Fruit fly (Drosophila melanogaster): ENCODE results near the gene CG43232.

The CG43232 gene

DNA sequence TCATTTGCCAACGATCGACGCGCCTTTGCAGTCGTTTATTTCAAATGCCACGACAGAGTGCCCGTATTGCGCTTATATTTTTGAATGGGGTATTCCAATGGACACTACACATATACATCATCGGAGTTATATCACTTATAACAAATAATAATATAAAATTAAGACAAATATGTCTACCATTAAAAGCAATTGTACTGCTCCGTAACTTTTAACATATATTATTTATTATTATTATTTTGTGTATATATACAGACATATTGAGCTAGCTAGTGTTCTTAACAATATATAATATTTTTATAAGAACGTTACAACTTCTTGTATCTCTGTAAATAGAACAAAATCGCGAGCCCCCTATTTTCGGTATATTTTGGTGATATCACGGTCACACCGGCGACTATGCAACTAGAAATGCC is 32.1 kb downstream of the CG43232 start, which contains the start of the genes sip2 and Coprox:
TSS of gene sip2 (minus strand) at position 53 of the 413 bp plus-strand sequence.
TSS of gene Coprox (plus strand) at position 400 of the 413 bp plus-strand sequence.
- TF ChIP-seq CG33017 (tag; optimal IDR thresholded peaks at IDR 0.05) (peak; percentile 79), tj (GFP tag; optimal IDR thresholded peaks at IDR 0.05) (peak; percentile 52), CG7101 (tag; optimal IDR thresholded peaks at IDR 0.05) (peak; percentile 85), cic (GFP tag; optimal IDR thresholded peaks at IDR 0.05) (no peak), CG11617 (GFP tag; optimal IDR thresholded peaks at IDR 0.05) (peak; percentile 67), Clk (GFP tag; optimal IDR thresholded peaks at IDR 0.05) (no peak), CG7045 (GFP tag; optimal IDR thresholded peaks at IDR 0.05) (peak; percentile 58), CG14711 (tag; optimal IDR thresholded peaks at IDR 0.05) (peak; percentile 75), bab1 (GFP tag; optimal IDR thresholded peaks at IDR 0.05) (peak; percentile 58), CG12768 (GFP tag; optimal IDR thresholded peaks at IDR 0.05) (peak; percentile 26), kay (GFP tag; ENCODE audit: borderline replicate concordance) (no peak), Crg-1 (GFP tag; optimal IDR thresholded peaks at IDR 0.05) (no peak), ovo (GFP tag; optimal IDR thresholded peaks at IDR 0.05) (peak; percentile 5), CG1620 (GFP tag; optimal IDR thresholded peaks at IDR 0.05) (no peak), Mnt (GFP tag; optimal IDR thresholded peaks at IDR 0.05) (peak; percentile 7), pad (GFP tag; optimal IDR thresholded peaks at IDR 0.05) (peak; percentile 49), cnc (optimal IDR thresholded peaks at IDR 0.05) (no peak), Hr96 (GFP tag; optimal IDR thresholded peaks at IDR 0.05) (no peak), CG5204 (GFP tag; optimal IDR thresholded peaks at IDR 0.05) (no peak), toe (GFP tag; optimal IDR thresholded peaks at IDR 0.05) (no peak)

DNA sequence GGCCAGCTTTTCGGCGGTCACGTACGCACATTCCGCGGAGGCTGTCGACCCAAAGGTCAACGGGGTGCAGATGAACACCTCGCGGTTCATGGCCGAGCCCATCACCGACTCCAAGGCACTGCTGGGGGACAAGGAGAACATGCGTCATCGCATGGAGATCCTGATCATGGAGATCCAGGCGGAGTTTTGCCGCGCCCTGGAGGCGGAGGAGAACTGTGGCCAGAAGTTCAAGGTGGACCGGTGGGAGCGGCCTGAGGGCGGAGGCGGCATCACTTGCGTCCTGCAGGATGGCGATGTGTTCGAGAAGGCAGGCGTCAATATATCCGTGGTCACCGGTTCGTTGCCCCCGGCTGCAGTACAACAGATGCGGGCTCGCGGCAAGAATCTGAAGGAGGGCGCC is 32.7 kb downstream of the CG43232 start:
- no peak for TF ChIP-seq CG7045 (GFP tag; optimal IDR thresholded peaks at IDR 0.05)
- no peak for TF ChIP-seq Crg-1 (GFP tag; optimal IDR thresholded peaks at IDR 0.05)
- TF ChIP-seq CG12768 (GFP tag; optimal IDR thresholded peaks at IDR 0.05): no peak
- TF ChIP-seq tj (GFP tag; optimal IDR thresholded peaks at IDR 0.05): no peak
- TF ChIP-seq Mnt (GFP tag; optimal IDR thresholded peaks at IDR 0.05): no peak
- no peak for TF ChIP-seq CG11617 (GFP tag; optimal IDR thresholded peaks at IDR 0.05)
- TF ChIP-seq cnc (optimal IDR thresholded peaks at IDR 0.05): no peak
- TF ChIP-seq bab1 (GFP tag; optimal IDR thresholded peaks at IDR 0.05): no peak
- TF ChIP-seq CG5204 (GFP tag; optimal IDR thresholded peaks at IDR 0.05): no peak
- no peak for TF ChIP-seq cic (GFP tag; optimal IDR thresholded peaks at IDR 0.05)
- no peak for TF ChIP-seq ovo (GFP tag; optimal IDR thresholded peaks at IDR 0.05)

DNA sequence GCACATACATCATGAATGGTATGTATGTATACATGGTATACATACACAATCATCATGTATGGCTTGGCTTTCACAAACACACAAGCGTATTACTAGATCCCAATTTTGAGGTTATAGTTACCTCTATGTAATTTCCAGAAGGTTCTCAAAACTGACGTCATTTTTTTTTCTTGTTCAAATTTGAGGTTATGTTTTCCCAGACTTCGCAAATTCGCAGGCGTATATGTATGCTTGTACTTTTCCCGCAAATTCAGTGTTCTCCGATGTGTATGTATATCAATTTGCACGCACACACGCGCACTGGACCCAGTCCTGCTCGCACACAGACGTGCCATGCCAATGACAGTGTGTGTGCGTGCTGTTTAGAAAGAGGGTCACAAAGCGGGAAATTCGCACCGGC is 34.4 kb downstream of the CG43232 start:
- TF ChIP-seq ovo (GFP tag; optimal IDR thresholded peaks at IDR 0.05) (no peak), tj (GFP tag; optimal IDR thresholded peaks at IDR 0.05) (peak; percentile 4)

DNA sequence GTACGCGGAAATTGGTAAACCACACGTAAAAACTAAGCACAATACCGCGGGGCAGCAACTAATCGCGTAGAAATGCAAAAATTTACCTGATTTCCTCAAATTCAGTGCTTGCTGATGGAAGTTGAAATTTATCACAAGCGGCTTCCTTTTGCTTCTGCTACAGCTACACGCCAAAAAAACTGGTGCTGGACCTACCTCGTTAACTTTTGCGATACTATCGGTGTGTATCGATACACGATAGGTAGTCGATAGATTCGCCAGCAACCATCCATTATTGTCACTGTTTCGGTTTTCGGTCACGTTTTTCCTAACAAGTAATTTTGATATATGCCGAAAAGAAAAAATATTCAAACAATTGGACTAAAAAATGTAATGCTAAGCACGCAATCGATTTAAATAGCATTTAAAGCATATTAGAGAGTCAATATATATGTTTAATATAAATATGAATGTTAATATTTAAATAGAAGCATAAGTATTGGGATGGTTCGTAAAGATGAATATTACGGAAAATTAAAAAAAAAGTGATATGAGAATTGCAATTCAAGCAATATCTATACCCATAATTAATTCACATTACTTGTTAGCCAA is 35.6 kb downstream of the CG43232 start, which contains the start of gene Sumo:
TSS of gene Sumo (minus strand) at position 223 of the 591 bp plus-strand sequence.
- peak; percentile 37 for TF ChIP-seq Mnt (GFP tag; optimal IDR thresholded peaks at IDR 0.05)
- peak; percentile 14 for TF ChIP-seq Clk (GFP tag; optimal IDR thresholded peaks at IDR 0.05)
- no peak for TF ChIP-seq CG5204 (GFP tag; optimal IDR thresholded peaks at IDR 0.05)
- TF ChIP-seq Hr96 (GFP tag; optimal IDR thresholded peaks at IDR 0.05): peak; percentile 72
- TF ChIP-seq bab1 (GFP tag; optimal IDR thresholded peaks at IDR 0.05): peak; percentile 11
- peak; percentile 22 for TF ChIP-seq pad (GFP tag; optimal IDR thresholded peaks at IDR 0.05)

DNA sequence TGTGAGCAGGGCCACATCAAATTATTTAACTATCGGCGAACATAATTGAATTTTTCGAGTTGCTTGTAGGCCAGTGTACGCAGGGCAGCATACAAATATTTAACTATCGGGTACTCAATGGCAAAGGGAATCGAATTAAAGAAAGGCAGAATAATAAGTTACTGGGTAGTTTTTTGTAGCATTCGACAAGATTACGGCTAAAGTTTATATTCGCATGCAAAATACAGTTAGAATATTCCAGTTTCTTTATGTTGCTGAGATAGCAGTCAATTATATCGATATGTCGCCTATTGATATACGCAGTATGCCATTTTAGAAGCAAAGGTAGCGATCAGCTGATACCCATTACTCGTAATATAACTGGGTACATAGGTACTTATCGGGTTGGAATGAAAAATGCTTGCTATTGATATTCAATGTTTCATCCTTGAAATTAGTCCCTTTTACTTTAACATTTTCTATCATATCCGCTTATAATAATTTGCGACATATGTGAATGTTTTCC is 36.1 kb downstream of the CG43232 start:
- TF ChIP-seq CG7045 (GFP tag; optimal IDR thresholded peaks at IDR 0.05) (no peak), toe (GFP tag; optimal IDR thresholded peaks at IDR 0.05) (no peak), bab1 (GFP tag; optimal IDR thresholded peaks at IDR 0.05) (peak; percentile 29), Mnt (GFP tag; optimal IDR thresholded peaks at IDR 0.05) (no peak), Hr96 (GFP tag; optimal IDR thresholded peaks at IDR 0.05) (no peak), CG7101 (tag; optimal IDR thresholded peaks at IDR 0.05) (peak; percentile 28), CG11617 (GFP tag; optimal IDR thresholded peaks at IDR 0.05) (peak; percentile 51), CG14711 (tag; optimal IDR thresholded peaks at IDR 0.05) (peak; percentile 2), CG33017 (tag; optimal IDR thresholded peaks at IDR 0.05) (peak; percentile 24), tj (GFP tag; optimal IDR thresholded peaks at IDR 0.05) (peak; percentile 36), pad (GFP tag; optimal IDR thresholded peaks at IDR 0.05) (peak; percentile 40)

DNA sequence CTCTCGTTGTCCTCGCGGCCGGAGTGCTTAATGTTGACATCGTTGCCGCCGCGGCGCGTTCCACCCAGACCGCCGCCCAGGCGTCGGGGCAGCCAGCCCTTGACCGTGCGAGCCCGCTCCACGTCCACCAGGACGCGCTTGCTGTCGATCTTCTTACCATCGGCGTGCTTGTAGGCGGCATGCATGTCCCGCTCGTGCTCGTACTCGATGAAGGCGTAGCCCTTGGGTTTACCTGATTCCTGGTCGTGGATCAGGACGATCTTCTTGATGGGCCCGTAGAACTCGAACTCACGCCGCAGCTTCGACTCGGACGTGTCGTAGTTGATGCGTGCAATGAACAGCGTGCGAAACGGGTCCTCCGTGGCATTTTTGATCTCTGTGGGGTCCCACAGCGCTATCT is 38.9 kb downstream of the CG43232 start:
- TF ChIP-seq CG7101 (tag; optimal IDR thresholded peaks at IDR 0.05) (no peak), cic (GFP tag; optimal IDR thresholded peaks at IDR 0.05) (no peak), tj (GFP tag; optimal IDR thresholded peaks at IDR 0.05) (no peak), CG33017 (tag; optimal IDR thresholded peaks at IDR 0.05) (no peak), Mnt (GFP tag; optimal IDR thresholded peaks at IDR 0.05) (no peak), CG12768 (GFP tag; optimal IDR thresholded peaks at IDR 0.05) (no peak), CG14711 (tag; optimal IDR thresholded peaks at IDR 0.05) (no peak), CG5204 (GFP tag; optimal IDR thresholded peaks at IDR 0.05) (no peak), CG1620 (GFP tag; optimal IDR thresholded peaks at IDR 0.05) (no peak), CG11617 (GFP tag; optimal IDR thresholded peaks at IDR 0.05) (no peak), Crg-1 (GFP tag; optimal IDR thresholded peaks at IDR 0.05) (no peak), cnc (optimal IDR thresholded peaks at IDR 0.05) (no peak), kay (GFP tag; ENCODE audit: borderline replicate concordance) (no peak), toe (GFP tag; optimal IDR thresholded peaks at IDR 0.05) (no peak), pad (GFP tag; optimal IDR thresholded peaks at IDR 0.05) (no peak), Clk (GFP tag; optimal IDR thresholded peaks at IDR 0.05) (no peak)
